Fruit fly (Drosophila melanogaster): ENCODE results near the gene CG3223.

DNA sequence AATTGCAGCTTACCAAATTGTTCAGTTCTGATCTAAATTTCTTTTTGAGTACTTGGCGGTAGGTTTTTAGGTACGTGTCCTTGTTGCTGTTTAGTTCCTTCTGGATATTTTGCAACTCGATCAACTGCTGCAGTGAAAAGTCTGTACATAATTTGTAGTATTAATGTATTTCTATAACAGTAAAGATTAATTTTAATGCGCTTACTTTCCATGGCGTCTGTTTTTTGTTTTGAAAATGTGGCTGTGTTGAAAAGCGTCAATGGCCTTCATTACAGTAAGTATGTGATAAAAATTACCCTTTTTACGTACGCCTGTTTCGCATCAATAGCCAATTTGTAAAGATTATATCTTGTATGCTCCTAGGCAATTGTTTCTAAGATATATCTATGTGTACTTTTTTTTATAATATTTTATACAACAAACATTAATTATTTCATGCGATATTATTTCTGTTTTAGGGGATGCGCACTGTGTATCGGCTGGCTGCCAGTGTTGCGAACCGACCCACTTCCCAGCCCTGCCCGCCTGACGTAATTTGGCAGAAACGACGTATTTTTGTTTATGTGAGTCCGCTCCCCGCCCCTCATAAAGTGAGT lies 8.0 kb upstream of the CG3223 start, which contains the start of the genes Kmn2 and CG2698:
- TF ChIP-seq cg (GFP tag; optimal IDR thresholded peaks at IDR 0.05): no peak
- peak; percentile 86 for TF ChIP-seq CkIIα-i1 (GFP tag; IDR thresholded peaks at IDR 0.05)
- TF ChIP-seq CG11560 (tag; IDR thresholded peaks at IDR 0.05): peak; percentile 92
- TF ChIP-seq Oaz (GFP tag; IDR thresholded peaks at IDR 0.05): peak; percentile 94
- TF ChIP-seq corto (GFP tag; optimal IDR thresholded peaks at IDR 0.05): peak; percentile 84
- peak; percentile 84 for TF ChIP-seq Spps (tag; optimal IDR thresholded peaks at IDR 0.05)
- peak; percentile 96 for TF ChIP-seq klu (GFP tag; IDR thresholded peaks at IDR 0.05)
